Worm (Caenorhabditis elegans) whole organism, L2 larva: Measurements from ENCODE around the gene cyl-1.

ENCODE experiments used
- ama-1 ChIP-seq: fragments of 150-350 bp; optimal IDR thresholded peaks from 2 replicates; lab custom pipeline; 2018; ENCODE audit warnings: inconsistent platforms
- ceh-82 ChIP-seq: fragments of 150-350 bp; optimal IDR thresholded peaks from 2 replicates; lab custom pipeline; 2014; ENCODE audit warnings: missing biosample characterization, missing genetic modification characterization
- lsy-2 ChIP-seq, 2 experiments: fragments of 150-350 bp in 1 of 2; sonication (generic microtip) in 1 of 2; optimal IDR thresholded peaks; 2 replicates each; lab custom pipeline; 2014 to 2017; ENCODE audit warnings: missing biosample characterization in 2 of 2, missing genetic modification characterization in 2 of 2
- mdl-1 ChIP-seq, 2 experiments: fragments of 150-350 bp in 1 of 2; sonication (generic microtip) in 1 of 2; optimal IDR thresholded peaks; 2 replicates each; lab custom pipeline; 2017; ENCODE audit warnings: missing biosample characterization in 2 of 2, missing genetic modification characterization in 2 of 2
- nhr-11 ChIP-seq: fragments of 150-350 bp; optimal IDR thresholded peaks from 2 replicates; lab custom pipeline; 2014; ENCODE audit warnings: missing biosample characterization, missing genetic modification characterization
- nhr-12 ChIP-seq: fragments of 150-350 bp; optimal IDR thresholded peaks from 2 replicates; lab custom pipeline; 2014; ENCODE audit warnings: missing biosample characterization, missing genetic modification characterization
- sem-4 ChIP-seq: fragments of 150-350 bp; optimal IDR thresholded peaks from 2 replicates; lab custom pipeline; 2014; ENCODE audit warnings: missing biosample characterization, missing genetic modification reagents, missing genetic modification characterization
- unc-39 ChIP-seq: fragments of 150-350 bp; optimal IDR thresholded peaks from 2 replicates; lab custom pipeline; 2014; ENCODE audit warnings: missing biosample characterization, missing genetic modification characterization

DNA sequence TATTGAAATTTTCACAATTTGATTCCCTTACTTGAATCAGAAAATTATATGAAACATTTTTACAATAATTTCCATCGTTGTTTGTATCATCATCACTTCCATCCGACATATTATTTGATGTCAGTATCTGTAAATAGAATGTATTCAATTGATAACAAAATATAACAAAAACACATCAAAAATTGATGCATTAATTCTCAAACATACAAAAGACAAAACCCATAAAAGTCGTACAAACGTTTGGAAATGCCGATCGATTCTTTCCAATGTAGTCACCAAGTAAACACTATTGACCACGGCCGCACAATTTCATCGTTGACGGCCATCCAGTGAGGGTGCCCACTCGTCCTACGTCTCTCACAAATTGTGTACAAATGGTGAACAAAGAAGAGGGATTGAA is 19.8 kb upstream of the cyl-1 start, which contains the start of gene add-2:
- no peak for TF ChIP-seq ceh-82
- TF ChIP-seq ama-1 (lab: Kevin White, UChicago): no peak
- no peak for TF ChIP-seq lsy-2 (tag; optimal IDR thresholded peaks at IDR 0.05; lab: Kevin White, UChicago)
- TF ChIP-seq nhr-12 (tag; lab: Kevin White, UChicago): no peak
- TF ChIP-seq sem-4 (tag; lab: Kevin White, UChicago): no peak
- no peak for TF ChIP-seq unc-39 (tag; lab: Kevin White, UChicago)
- TF ChIP-seq nhr-11 (tag; lab: Kevin White, UChicago): no peak
- no peak for TF ChIP-seq mdl-1 (tag; optimal IDR thresholded peaks at IDR 0.05; lab: Kevin White, UChicago)
